Worm (Caenorhabditis elegans) whole organism, L4/young adult: ENCODE measurements around the gene frm-2.

Source experiments
- W03F9.2 ChIP-seq: fragments of 150-350 bp; optimal IDR thresholded peaks from 2 replicates; lab custom pipeline; 2014; ENCODE audit warnings: missing biosample characterization, missing genetic modification characterization
- him-1 ChIP-seq: sonication (generic microtip); optimal IDR thresholded peaks from 2 replicates; lab custom pipeline; 2016; ENCODE audit warnings: missing genotype, missing genetic modification reagents, missing genetic modification characterization, missing compliant biosample characterization

DNA sequence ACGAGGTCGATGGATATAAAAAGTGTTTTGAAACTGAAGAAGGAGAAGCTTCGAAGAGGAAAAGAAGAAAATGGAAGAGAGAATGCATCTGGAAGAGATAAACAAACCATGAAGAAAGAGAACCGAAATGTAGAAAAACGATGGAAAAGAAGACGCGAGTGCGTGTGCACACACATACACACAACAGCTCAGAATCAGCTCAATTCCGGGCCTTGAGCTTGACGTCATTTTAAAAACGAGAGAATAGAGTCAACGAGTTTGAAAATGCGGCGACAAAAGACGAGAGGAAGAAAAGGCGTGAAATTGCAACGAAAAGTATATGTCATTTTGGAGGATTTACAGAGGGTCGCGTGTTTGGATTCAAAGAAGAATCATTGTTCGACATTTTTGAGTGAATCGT lies 17.7 kb upstream of the frm-2 start:
- TF ChIP-seq W03F9.2 (no peak), him-1 (tag; lab: Kevin White, UChicago) (peak; percentile 59)
